Fruit fly (Drosophila melanogaster): ENCODE measurements around the gene CG12355.
A peak's percentile ranks its signal among the peaks of the same experiment; 100 is the strongest.

CG12355 gene

dm6 chr3L:15534274-15535227 is 39.2 kb upstream of the CG12355 start (continued):
- TF ChIP-seq sqz (GFP tag; optimal IDR thresholded peaks at IDR 0.05) (peak; percentile 69), Med (GFP tag) (peak; percentile 89), h (optimal IDR thresholded peaks at IDR 0.05) (no peak), CG7987 (GFP tag; optimal IDR thresholded peaks at IDR 0.05) (no peak), lilli (GFP tag; optimal IDR thresholded peaks at IDR 0.05) (peak; percentile 74), HLH4C (GFP tag; IDR thresholded peaks at IDR 0.05; ENCODE audit: partially characterized antibody) (no peak), salm (tag; optimal IDR thresholded peaks at IDR 0.05) (no peak), Vsx1 (GFP tag; optimal IDR thresholded peaks at IDR 0.05) (peak; percentile 48), CG2116 (GFP tag; optimal IDR thresholded peaks at IDR 0.05) (no peak), cad (GFP tag; optimal IDR thresholded peaks at IDR 0.05) (no peak), CG7745 (tag; optimal IDR thresholded peaks at IDR 0.05) (no peak), chif (GFP tag; optimal IDR thresholded peaks at IDR 0.05) (peak; percentile 43 to 64), CG12155 (GFP tag; optimal IDR thresholded peaks at IDR 0.05) (peak; percentile 53), CG6689 (GFP tag; IDR thresholded peaks at IDR 0.05) (peak; percentile 42; the same call in 1 of the 2 replicates), MESR4 (GFP tag; optimal IDR thresholded peaks at IDR 0.05) (no peak), BtbVII (GFP tag; optimal IDR thresholded peaks at IDR 0.05) (peak; percentile 15), HHEX (GFP tag; optimal IDR thresholded peaks at IDR 0.05) (peak; percentile 32), Eip74EF (GFP tag; optimal IDR thresholded peaks at IDR 0.05) (peak in 1 of 2 experiments; percentile 51), seq (GFP tag; IDR thresholded peaks at IDR 0.05) (0 out of 2 replicates have a peak, but pooled peaks have one; percentile 16), Oli (tag; optimal IDR thresholded peaks at IDR 0.05) (peak; percentile 82), CG10431 (GFP tag; optimal IDR thresholded peaks at IDR 0.05) (peak; percentile 15), Bteb2 (GFP tag; optimal IDR thresholded peaks at IDR 0.05) (peak; percentile 51), CG14441 (GFP tag; IDR thresholded peaks at IDR 0.05) (peak; percentile 61; the same call in 1 of the 2 replicates), Lim3 (GFP tag; IDR thresholded peaks at IDR 0.05) (no peak), ro (GFP tag; IDR thresholded peaks at IDR 0.05) (no peak), CG11560 (tag; IDR thresholded peaks at IDR 0.05) (peak; percentile 52; the same call in 1 of the 3 replicates), Awh (GFP tag; IDR thresholded peaks at IDR 0.05) (no peak; the same call in 1 of the 2 replicates), lab (GFP tag; optimal IDR thresholded peaks at IDR 0.05) (peak; percentile 20), H2.0 (GFP tag; IDR thresholded peaks at IDR 0.05) (peak; percentile 29; the same call in 1 of the 2 replicates), Ets97D (GFP tag; optimal IDR thresholded peaks at IDR 0.05) (peak; percentile 0), CoRest (tag; optimal IDR thresholded peaks at IDR 0.05) (peak; percentile 87), CG8765 (GFP tag; IDR thresholded peaks at IDR 0.05) (no peak), Myb (GFP tag; optimal IDR thresholded peaks at IDR 0.05) (peak; percentile 21), ind (GFP tag; optimal IDR thresholded peaks at IDR 0.05) (peak; percentile 68), Ptx1 (GFP tag; IDR thresholded peaks at IDR 0.05) (peak; percentile 34; the same call in 1 of the 2 replicates), CG13296 (GFP tag; optimal IDR thresholded peaks at IDR 0.05) (no peak), D19A (tag; optimal IDR thresholded peaks at IDR 0.05) (peak; percentile 39), lbe (GFP tag; optimal IDR thresholded peaks at IDR 0.05) (no peak), CG7928 (GFP tag; optimal IDR thresholded peaks at IDR 0.05) (no peak), CTCF (GFP tag; optimal IDR thresholded peaks at IDR 0.05) (no peak), chinmo (GFP tag; IDR thresholded peaks at IDR 0.05; ENCODE audit: partially characterized antibody) (peak; percentile 97), tin (GFP tag; optimal IDR thresholded peaks at IDR 0.05) (peak; percentile 28), Dip2 (GFP tag; IDR thresholded peaks at IDR 0.05) (no peak), sens-2 (GFP tag; IDR thresholded peaks at IDR 0.05) (no peak), Trl (optimal IDR thresholded peaks at IDR 0.05) (peak in 1 of 2 experiments; percentile 68), Trl (GFP tag; optimal IDR thresholded peaks at IDR 0.05) (no peak), CG12942 (GFP tag; optimal IDR thresholded peaks at IDR 0.05) (peak; percentile 43), insv (GFP tag; optimal IDR thresholded peaks at IDR 0.05) (no peak), CG7372 (GFP tag; IDR thresholded peaks at IDR 0.05) (peak; percentile 44; the same call in 1 of the 2 replicates), bab2 (GFP tag; optimal IDR thresholded peaks at IDR 0.05) (peak; percentile 61)
